Fruit fly (Drosophila melanogaster): Measurements from ENCODE around the gene RYa-R.

Gene RYa-R

DNA sequence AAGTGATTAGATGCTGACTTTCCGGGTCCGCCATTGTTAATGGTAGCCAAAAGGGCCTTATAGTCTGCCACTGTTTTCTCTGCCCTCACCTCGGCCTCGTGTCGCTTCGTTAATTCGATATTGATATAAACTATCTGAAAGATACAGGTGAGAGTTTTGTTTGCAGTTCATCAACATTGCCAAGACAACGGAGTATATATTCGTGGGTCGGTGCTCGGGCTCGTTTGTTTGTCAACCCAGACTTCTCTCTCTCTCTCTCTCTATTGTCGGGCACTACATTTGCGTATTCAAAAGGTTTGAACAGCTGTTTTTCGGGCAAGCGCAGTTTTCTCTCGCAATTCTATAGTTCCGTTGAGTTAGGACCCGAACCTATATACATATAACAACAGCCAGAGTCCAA, 70.6 kb downstream of the RYa-R start:
- TF ChIP-seq CG17801 (GFP tag; optimal IDR thresholded peaks at IDR 0.05; ENCODE audit: partially characterized antibody): no peak

DNA sequence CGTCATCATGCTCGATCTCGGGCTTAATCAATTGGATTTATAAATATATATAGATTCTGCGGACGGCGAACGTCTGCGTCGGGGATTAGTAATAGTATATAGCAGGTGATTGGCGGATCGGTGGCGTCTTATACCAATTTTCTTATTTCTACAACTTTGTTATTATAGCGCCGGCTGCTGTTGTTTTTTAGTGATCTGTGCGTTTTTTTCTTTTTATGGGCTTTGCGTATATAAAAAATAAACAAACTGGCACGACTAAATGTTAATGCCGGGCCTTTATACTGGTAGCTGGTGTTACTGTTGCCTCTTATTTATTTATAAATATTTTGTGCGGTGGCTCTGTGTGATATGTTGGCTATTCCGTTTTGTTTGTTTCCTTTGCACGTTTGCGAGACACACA, 72.4 kb downstream of the RYa-R start:
- no peak for TF ChIP-seq CG17801 (GFP tag; optimal IDR thresholded peaks at IDR 0.05; ENCODE audit: partially characterized antibody)

DNA sequence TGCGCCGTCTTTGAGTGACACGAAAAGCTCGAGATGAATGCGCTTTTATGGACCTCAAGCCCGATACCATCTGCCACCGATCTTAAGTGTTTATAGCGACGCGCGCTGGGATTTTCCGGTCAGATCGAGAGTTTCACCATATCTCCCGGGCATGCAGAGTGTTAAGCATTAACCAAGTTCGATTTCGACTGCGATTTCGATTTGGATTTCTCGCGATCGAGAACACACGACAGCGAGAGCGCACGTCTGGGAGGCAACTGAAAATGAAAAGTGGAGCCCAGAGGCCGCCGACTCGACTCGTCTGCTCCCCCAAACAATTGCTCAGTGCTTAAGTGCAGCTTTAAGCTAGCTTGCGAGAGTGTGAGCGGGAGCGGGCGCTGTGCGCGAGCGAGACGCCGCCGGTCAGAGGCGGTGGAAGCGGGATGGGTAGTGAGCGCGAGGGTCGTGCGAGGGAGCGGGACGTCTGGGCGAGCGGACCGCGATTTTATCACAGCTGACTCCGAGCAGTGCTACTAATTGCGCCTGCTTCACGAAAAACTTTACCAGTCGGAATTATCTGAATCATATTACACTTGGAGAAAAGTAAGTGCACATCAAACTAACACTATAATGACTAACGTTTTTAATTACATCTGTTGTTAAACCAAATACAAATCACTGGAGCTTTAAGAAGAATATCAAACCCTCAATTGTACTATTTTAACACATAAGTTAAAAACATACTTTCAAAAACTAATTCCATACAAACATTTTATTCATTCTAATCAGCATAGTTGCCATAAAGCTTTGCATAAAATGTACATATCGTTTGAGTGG, 73.2 kb downstream of the RYa-R start, which contains the start of gene spz:
TSS of gene spz (minus strand) at position 261 of the 816 bp plus-strand sequence.
- TF ChIP-seq CG17801 (GFP tag; optimal IDR thresholded peaks at IDR 0.05; ENCODE audit: partially characterized antibody): peak; percentile 23

DNA sequence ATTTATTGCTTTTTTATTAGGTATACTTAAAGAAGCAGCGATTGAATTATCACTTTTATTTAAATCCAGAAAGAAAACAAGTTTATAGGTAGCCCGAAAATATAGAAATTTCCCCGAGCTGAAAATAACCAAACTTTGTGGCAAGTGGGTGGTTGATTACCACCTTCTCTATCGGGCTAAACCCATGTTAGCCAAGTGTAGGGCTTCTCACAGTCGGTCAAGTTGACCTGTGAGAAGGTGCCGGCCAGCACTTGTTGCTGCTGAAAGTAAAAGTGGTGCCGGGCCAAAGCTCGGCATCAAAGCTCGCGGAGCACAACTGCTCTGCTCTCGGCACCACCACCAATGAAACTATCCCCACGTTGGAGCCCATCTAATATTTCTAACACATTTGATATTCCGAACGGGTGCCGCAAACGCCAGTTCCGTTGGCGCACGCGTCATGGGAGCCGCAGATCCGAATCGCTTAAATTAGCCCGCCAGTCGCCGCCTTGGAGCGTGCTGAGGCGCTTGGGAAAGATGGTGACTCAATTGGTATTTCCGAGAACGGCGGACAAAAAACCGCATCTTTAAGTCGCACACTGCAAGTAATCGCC, 74.2 kb downstream of the RYa-R start:
- TF ChIP-seq CG17801 (GFP tag; optimal IDR thresholded peaks at IDR 0.05; ENCODE audit: partially characterized antibody): no peak

DNA sequence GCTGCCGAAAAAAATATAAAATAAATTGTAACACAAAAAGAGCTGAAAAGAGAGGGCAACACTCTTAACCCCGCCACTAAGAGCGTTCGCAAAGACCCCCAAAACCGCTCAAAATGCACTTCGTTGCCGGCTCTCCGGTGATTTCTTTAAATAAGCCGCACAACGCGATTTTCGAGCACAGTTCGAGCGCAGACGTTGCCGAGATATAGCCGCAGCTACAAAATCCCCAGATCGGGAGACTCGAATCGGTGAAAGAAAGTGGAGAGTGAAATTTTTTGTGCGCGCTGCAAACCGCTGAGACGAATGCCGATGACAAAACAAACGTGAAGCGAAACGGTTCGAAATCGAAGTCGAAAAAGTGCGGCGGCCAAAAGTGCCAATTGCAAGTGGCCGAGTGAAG, 78.9 kb downstream of the RYa-R start, which contains the start of gene CG14257:
TSS of gene CG14257 (plus strand) at position 177 of the 400 bp plus-strand sequence.
- TF ChIP-seq CG17801 (GFP tag; optimal IDR thresholded peaks at IDR 0.05; ENCODE audit: partially characterized antibody): no peak

DNA sequence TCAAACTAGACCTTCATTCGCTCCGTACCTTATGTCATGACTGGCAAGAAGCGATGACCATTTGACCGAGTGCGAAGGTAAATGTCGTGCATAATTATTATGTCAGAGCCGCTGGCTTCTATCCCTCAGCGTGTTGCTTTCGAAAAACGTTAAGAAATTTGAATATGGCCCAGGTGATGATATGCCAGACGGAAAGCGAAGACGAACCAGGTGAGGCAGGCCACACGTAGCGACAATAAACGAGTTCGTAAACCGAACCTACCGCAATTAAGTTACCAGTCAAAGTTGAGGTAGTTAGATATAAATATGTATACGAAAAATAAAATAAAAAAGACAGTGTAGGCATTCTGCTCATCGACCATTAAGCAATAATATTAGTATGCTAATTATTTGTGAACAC, 79.8 kb downstream of the RYa-R start:
- no peak for TF ChIP-seq CG17801 (GFP tag; optimal IDR thresholded peaks at IDR 0.05; ENCODE audit: partially characterized antibody)

DNA sequence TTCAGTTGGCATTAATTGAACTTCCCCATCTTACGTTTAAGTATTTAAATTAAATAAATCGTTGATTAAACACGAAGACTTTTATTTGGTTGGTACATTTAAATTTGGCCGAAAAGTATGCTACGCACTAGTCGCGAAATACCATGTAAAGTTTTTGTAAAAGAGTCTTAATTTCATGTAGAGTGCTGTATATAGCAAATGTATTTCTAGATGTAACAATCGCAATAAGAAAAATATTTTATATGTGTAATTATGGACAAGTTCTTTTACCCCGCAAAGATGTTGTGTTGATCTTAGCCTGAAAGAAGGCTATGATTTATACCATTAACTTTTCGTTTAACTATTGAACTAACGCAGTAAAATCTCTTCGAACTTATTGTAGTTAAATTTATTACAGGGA, 86.0 kb downstream of the RYa-R start:
- TF ChIP-seq CG17801 (GFP tag; optimal IDR thresholded peaks at IDR 0.05; ENCODE audit: partially characterized antibody): no peak

DNA sequence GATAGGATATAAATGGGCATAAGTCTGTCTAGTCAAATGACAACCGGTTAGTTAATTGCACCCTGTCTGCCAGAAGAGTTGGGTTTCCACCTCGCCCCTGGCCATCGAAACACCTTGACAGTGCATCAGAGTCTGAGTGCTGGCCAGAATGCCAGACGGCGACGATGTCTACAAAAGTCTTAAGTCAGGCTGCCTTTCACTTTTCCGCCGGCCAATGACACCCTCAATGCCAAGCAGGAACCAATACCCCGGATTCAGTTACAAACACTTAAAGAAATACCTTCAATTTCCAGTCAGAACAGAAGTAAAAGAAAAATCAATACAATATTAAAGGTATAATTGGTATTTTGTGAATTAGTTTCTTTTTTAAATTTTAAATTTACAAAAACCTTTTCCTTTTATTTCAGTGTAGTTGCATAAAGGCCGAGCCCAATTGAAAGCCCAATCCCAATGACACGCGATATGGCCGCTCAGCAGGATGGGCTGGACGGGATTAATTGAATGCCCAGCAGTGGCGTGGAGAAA, 87.8 kb downstream of the RYa-R start:
- no peak for TF ChIP-seq CG17801 (GFP tag; optimal IDR thresholded peaks at IDR 0.05; ENCODE audit: partially characterized antibody)

DNA sequence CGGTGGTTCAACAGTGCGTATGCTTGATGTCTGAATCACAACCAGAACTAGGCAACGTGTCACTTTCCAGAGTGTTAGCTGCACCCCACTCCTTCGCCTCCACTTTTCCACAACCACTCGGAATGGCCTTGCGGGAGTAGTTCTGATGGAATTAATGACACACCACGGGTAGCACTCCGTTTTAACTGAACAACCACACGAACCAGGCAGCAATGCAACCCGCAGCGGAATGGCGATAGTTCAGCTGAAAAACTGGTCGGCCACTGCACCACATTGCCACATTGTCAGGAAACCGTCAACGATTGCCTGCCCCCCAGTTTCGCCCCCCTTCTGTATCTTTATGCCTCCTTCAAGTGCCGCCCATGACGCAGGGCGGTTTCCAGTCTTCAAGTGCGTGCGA, 90.8 kb downstream of the RYa-R start, which contains the start of gene Cpr97Ea:
TSS of gene Cpr97Ea (minus strand) at position 230 of the 400 bp plus-strand sequence.
- no peak for TF ChIP-seq CG17801 (GFP tag; optimal IDR thresholded peaks at IDR 0.05; ENCODE audit: partially characterized antibody)

DNA sequence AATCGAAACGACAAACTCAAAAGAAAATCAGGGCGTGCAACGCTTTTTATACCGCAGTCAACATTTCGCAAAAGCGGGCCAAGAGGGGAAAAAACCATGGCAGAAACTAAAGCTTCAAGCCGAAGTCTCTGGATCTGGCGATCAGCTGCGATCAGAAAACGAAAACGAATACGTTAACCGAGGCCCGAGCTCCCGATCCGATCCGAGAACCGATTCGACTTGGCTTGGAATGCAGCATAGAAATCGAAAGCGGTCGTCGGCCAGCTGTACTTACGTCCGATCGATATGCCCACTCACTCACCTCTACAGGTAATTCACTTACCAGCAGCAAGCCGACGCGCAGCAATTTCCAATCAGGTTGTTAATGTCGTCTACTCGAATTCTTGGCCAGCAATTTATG, 94.3 kb downstream of the RYa-R start, which contains the start of gene Cpr97Eb:
TSS of gene Cpr97Eb (minus strand) at position 25 of the 400 bp plus-strand sequence.
- no peak for TF ChIP-seq CG17801 (GFP tag; optimal IDR thresholded peaks at IDR 0.05; ENCODE audit: partially characterized antibody)

DNA sequence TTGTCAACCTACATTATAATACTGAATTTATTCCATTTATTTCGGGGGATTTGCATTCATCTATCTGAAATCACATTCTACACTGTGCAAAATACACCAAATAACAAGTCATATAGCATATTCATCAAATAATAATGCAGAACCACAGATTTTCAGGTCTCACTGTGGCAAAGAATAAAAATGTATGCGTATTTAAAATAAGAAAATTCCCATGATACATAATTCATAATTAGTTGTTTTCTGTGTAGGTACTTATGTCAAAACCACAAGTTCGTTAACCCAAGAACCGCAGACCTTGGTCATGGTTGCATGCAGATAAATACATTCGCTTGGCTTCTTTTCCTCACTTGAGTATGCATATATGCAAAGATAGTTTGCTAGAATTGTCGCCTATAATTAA, 95.5 kb downstream of the RYa-R start:
- TF ChIP-seq CG17801 (GFP tag; optimal IDR thresholded peaks at IDR 0.05; ENCODE audit: partially characterized antibody): no peak

DNA sequence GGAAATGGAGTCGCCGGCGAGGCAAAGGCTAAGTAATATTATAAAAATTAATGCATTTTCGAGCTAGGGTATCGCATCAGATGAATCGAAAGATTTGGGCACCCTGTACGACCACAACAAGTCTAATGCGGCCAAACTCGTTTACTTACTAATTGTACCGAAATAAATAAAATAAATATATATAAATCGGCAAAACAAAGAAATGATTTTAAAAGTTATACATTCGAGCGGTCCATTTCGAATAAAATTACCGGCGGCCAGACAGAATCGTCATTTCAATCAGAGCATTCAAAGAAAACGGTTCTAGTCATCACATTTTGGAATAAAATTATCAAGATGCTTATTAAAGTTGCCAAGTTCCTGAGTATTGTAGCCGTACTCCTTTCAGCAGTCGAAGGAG, 96.1 kb downstream of the RYa-R start, which contains the start of gene CG14258:
TSS of gene CG14258 (plus strand) at position 301 of the 400 bp plus-strand sequence.
- no peak for TF ChIP-seq CG17801 (GFP tag; optimal IDR thresholded peaks at IDR 0.05; ENCODE audit: partially characterized antibody)

DNA sequence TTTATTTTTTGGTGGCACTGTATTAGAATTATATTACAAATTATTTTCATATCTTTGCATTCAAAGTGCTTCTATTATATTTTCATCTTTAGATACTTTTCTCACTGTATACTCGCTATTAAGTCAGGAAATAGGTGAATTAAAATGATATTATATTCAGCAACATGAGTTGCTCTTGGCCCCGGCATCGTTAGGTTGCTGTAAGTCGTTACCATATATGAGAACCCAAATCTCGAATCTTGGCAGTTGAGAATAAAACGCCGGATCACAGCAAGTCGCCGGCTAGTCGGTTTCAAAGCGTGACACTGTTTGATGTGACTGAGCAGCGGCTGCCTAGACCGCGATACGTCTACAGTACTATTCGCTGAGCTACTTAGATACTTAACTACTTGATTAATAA, 97.5 kb downstream of the RYa-R start, which contains the start of gene CG14259:
TSS of gene CG14259 (plus strand) at position 301 of the 400 bp plus-strand sequence.
- TF ChIP-seq CG17801 (GFP tag; optimal IDR thresholded peaks at IDR 0.05; ENCODE audit: partially characterized antibody): no peak

DNA sequence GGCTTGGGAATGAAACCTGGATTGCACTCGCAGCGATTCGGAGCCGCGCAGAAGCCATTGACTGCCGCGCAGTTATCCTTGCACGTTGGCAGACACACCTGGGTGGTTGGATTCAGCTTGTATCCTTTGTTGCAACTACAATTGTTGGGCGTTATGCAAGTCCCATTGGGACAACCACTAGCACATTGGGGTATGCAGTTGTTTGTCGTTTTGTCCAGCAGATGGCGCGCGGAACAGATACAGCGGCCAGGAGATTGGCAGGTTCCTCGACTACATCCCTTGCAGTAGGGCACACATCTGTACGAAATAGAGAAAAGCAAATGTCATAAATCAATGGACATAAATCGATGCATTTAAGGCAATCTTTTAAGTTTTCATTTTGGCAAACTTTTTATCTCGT, 101.9 kb downstream of the RYa-R start:
- no peak for TF ChIP-seq CG17801 (GFP tag; optimal IDR thresholded peaks at IDR 0.05; ENCODE audit: partially characterized antibody)

DNA sequence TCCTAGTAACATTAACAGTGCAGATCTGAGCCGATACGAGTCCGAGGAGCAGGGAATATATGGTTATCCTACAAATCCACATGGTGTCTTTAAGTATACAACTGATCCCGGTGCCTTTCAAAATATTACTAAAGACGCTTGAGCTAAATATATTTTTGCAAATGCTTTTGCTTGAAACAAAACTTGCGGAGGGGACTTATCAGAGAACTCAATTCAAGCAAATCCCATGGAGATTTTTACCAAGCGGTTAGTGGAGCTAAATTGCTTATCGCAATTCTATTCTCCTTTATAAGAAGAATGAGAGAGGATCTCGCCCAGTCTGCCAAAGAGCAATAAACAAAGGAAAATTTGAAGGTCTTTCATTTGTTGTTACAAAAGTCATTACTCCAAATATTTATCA, 102.8 kb downstream of the RYa-R start, which contains the start of gene eater:
TSS of gene eater (minus strand) at position 101 of the 400 bp plus-strand sequence.
- no peak for TF ChIP-seq CG17801 (GFP tag; optimal IDR thresholded peaks at IDR 0.05; ENCODE audit: partially characterized antibody)

DNA sequence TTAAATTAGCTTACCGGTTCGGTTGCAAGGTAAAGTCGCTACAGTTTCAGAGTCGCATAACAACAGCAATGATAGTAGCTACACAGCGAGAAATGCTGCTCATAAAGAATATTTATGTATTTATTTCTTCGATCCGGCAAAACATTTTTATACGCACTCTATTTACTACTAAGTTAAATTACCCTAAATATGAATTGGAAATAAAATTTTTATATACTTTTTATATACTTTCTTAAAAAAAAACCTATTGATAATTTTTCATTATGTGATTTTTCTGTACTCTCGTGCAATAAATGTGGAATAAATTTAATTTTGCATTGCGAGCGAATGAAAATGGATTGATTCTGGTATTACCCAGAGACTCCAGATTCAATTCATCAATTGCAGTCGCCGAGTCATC, 104.2 kb downstream of the RYa-R start, which contains the start of gene Jhbp11:
TSS of gene Jhbp11 (plus strand) at position 301 of the 400 bp plus-strand sequence.
- no peak for TF ChIP-seq CG17801 (GFP tag; optimal IDR thresholded peaks at IDR 0.05; ENCODE audit: partially characterized antibody)
